Worm (Caenorhabditis elegans) whole organism, L4 larva: ENCODE results near the gene F46F5.11.
A peak's percentile ranks its signal among the peaks of the same experiment; 100 is the strongest.

Source experiments
- F37D6.2 ChIP-seq: sonication (generic microtip); optimal IDR thresholded peaks from 2 replicates; lab custom pipeline; 2016; ENCODE audit warnings: mild to moderate bottlenecking, missing genetic modification characterization, missing compliant biosample characterization
- F49E8.2 ChIP-seq: sonication (generic microtip); optimal IDR thresholded peaks from 2 replicates; lab custom pipeline; 2016; ENCODE audit warnings: missing compliant biosample characterization, mild to moderate bottlenecking, missing genetic modification characterization, borderline replicate concordance
- T20F7.1 ChIP-seq: fragments of 200-800 bp; sonication (Bioruptor generic); optimal IDR thresholded peaks from 2 replicates; lab custom pipeline; 2018; ENCODE audit warnings: mild to moderate bottlenecking, missing genetic modification characterization, missing compliant biosample characterization
- Y5F2A.4 ChIP-seq: fragments of 200-800 bp; sonication (Bioruptor generic); optimal IDR thresholded peaks from 2 replicates; lab custom pipeline; 2018; ENCODE audit warnings: mild to moderate bottlenecking, missing genetic modification characterization, missing compliant biosample characterization
- ZK546.5 ChIP-seq, 2 experiments: sonication (generic microtip); optimal IDR thresholded peaks; 2 replicates each; lab custom pipeline; 2017; ENCODE audit warnings: missing biosample characterization in 2 of 2, missing genetic modification characterization in 2 of 2
- aha-1 ChIP-seq: fragments of 150-350 bp; peaks from one replicate; lab custom pipeline; 2014; ENCODE audit warnings: missing biosample characterization, missing genetic modification characterization
- aly-2 ChIP-seq: sonication (generic microtip); optimal IDR thresholded peaks from 2 replicates; lab custom pipeline; 2018; ENCODE audit warnings: missing biosample characterization, missing genetic modification characterization
- ceh-62 ChIP-seq: sonication (generic microtip); optimal IDR thresholded peaks from 2 replicates; lab custom pipeline; 2017; ENCODE audit warnings: missing biosample characterization, missing genetic modification characterization
- ces-1 ChIP-seq: fragments of 150-350 bp; sonication (generic microtip); optimal IDR thresholded peaks from 4 replicates; lab custom pipeline; 2014; ENCODE audit warnings: missing biosample characterization, missing genetic modification reagents, missing genetic modification characterization
- cey-2 ChIP-seq: sonication (generic microtip); optimal IDR thresholded peaks from 3 replicates; lab custom pipeline; 2017; ENCODE audit warnings: missing genetic modification characterization, mild to moderate bottlenecking, missing compliant biosample characterization, antibody characterized with exemption, borderline replicate concordance; ENCODE audit not compliant: insufficient read depth
- fkh-10 ChIP-seq: fragments of 150-350 bp; optimal IDR thresholded peaks from 2 replicates; lab custom pipeline; 2014; ENCODE audit warnings: missing biosample characterization, missing genetic modification reagents, missing genetic modification characterization
- hif-1 ChIP-seq, 2 experiments: sonication (generic microtip); optimal IDR thresholded peaks; 2 replicates each; lab custom pipeline; 2016 to 2017; ENCODE audit warnings: missing compliant biosample characterization in 2 of 2, missing genetic modification characterization in 2 of 2, missing genetic modification reagents in 2 of 2, missing genotype in 2 of 2, mild to moderate bottlenecking in 1 of 2
- hmg-1.1 ChIP-seq: fragments of 200-800 bp; sonication (Bioruptor generic); IDR thresholded peaks from 2 replicates; pipeline ENCODE4 v1.3.6; 2022; ENCODE audit warnings: missing genetic modification reagents, missing genetic modification characterization, missing compliant biosample characterization
- lin-13 ChIP-seq: fragments of 150-350 bp; optimal IDR thresholded peaks from 2 replicates; lab custom pipeline; 2014; ENCODE audit warnings: missing biosample characterization, missing genetic modification reagents, missing genetic modification characterization
- lin-38 ChIP-seq: fragments of 200-800 bp; sonication (Bioruptor generic); IDR thresholded peaks from 2 replicates; pipeline ENCODE4 v1.3.6; 2022; ENCODE audit warnings: missing genetic modification reagents, missing genetic modification characterization, missing compliant biosample characterization
- madf-5 ChIP-seq, 2 experiments: fragments of 200-800 bp; sonication (Bioruptor generic); IDR thresholded peaks; 2 replicates each; pipeline ENCODE4 v1.3.6; 2022; ENCODE audit warnings: missing compliant biosample characterization in 2 of 2, missing genetic modification characterization in 2 of 2
- mdt-29 ChIP-seq: fragments of 200-800 bp; sonication (Bioruptor generic); IDR thresholded peaks from 2 replicates; pipeline ENCODE4 v1.3.6; 2022; ENCODE audit warnings: missing genetic modification reagents, missing genetic modification characterization, missing compliant biosample characterization
- mes-2 ChIP-seq: sonication (generic microtip); optimal IDR thresholded peaks from 2 replicates; lab custom pipeline; 2016; ENCODE audit warnings: missing genotype, mild to moderate bottlenecking, missing genetic modification characterization, missing compliant biosample characterization; ENCODE audit not compliant: poor library complexity, severe bottlenecking
- nhr-10 ChIP-seq: fragments of 150-350 bp; optimal IDR thresholded peaks from 2 replicates; lab custom pipeline; 2014; ENCODE audit warnings: missing biosample characterization, missing genetic modification characterization
- nhr-102 ChIP-seq: sonication (generic microtip); optimal IDR thresholded peaks from 2 replicates; lab custom pipeline; 2016; ENCODE audit warnings: mild to moderate bottlenecking, missing genetic modification characterization, moderate library complexity, missing compliant biosample characterization
- nhr-237 ChIP-seq: sonication (generic microtip); optimal IDR thresholded peaks from 2 replicates; lab custom pipeline; 2017; ENCODE audit warnings: missing biosample characterization, missing genetic modification characterization
- nhr-41 ChIP-seq: fragments of 200-800 bp; sonication (Bioruptor generic); IDR thresholded peaks from 2 replicates; pipeline ENCODE4 v1.3.6; 2022; ENCODE audit warnings: missing genetic modification reagents, missing genetic modification characterization, missing compliant biosample characterization
- nhr-6 ChIP-seq: fragments of 150-350 bp; optimal IDR thresholded peaks from 2 replicates; lab custom pipeline; 2014; ENCODE audit warnings: missing biosample characterization, missing genetic modification characterization
- pqm-1 ChIP-seq: sonication (generic microtip); optimal IDR thresholded peaks from 2 replicates; lab custom pipeline; 2017; ENCODE audit warnings: missing biosample characterization, missing genetic modification characterization
- snpc-1.2 ChIP-seq: fragments of 200-800 bp; sonication (Bioruptor generic); IDR thresholded peaks from 2 replicates; pipeline ENCODE4 v1.3.6; 2022; ENCODE audit warnings: missing genetic modification reagents, missing genetic modification characterization, missing compliant biosample characterization
- unc-62 ChIP-seq, 3 experiments: fragments of 150-350 bp in 1 of 3; sonication (generic microtip); optimal IDR thresholded peaks in 2 of 3; peaks in 1 of 3; 1 replicate in 1 of 3; 2 replicates in 2 of 3; lab custom pipeline; 2014 to 2017; ENCODE audit warnings: missing biosample characterization in 3 of 3, missing genetic modification characterization in 3 of 3, missing genetic modification reagents in 3 of 3, missing genotype in 1 of 3
- zfp-2 ChIP-seq: sonication (generic microtip); optimal IDR thresholded peaks from 2 replicates; lab custom pipeline; 2016; ENCODE audit warnings: mild to moderate bottlenecking, missing genetic modification characterization, missing compliant biosample characterization
- ztf-7 ChIP-seq: fragments of 150-350 bp; optimal IDR thresholded peaks from 2 replicates; lab custom pipeline; 2014; ENCODE audit warnings: missing biosample characterization, missing genetic modification characterization

F46F5.11 gene

DNA sequence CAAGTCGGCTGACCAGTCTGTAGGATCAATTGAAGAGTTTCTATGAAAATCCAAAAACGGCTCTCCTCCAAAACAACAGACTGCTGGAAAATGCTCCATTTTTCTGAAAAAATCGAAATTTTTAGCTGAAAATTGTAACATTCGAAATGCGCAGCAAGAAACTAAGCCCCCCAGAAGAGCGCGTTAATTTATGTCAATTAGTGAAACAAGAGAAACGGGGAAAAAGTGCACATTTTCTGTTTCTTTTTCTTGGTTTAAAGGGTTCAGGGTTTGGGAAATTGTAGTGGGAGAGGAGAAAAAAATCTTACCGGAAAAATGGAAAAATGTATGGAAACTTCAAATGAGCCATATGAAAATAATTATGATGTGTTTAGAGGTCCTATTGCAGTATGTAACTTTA, 43.3 kb upstream of the F46F5.11 start, which contains the start of gene C08G5.7 (continued):
- TF ChIP-seq ces-1 (GFP tag; lab: Kevin White, UChicago) (no peak), cey-2 (tag; lab: Kevin White, UChicago) (no peak), hmg-1.1 (GFP tag; lab: Robert Waterston, UW) (no peak), aha-1 (no peak)

DNA sequence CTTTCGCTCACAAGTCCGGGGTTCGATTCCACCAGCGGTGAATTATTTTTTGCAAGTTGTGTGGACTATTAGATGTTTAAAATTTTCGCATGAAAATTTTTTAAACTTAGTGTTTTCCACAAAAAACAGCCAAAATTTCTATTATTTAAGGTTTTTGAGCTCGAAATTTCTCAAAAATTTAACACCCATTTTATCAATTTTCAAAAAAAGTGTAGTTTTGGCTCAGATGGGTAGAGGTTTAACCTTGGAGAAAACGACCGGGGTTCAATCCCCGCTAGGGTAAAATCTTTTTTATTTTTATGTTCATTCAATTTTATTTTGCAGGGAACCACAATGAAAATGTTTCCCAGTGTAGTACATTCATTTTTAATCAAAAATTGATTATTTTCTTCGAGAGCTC, 39.3 kb upstream of the F46F5.11 start:
- TF ChIP-seq nhr-10 (tag; lab: Kevin White, UChicago) (no peak), lin-13 (peak; percentile 11), aha-1 (peak; percentile 27), lin-38 (peak; percentile 40)

DNA sequence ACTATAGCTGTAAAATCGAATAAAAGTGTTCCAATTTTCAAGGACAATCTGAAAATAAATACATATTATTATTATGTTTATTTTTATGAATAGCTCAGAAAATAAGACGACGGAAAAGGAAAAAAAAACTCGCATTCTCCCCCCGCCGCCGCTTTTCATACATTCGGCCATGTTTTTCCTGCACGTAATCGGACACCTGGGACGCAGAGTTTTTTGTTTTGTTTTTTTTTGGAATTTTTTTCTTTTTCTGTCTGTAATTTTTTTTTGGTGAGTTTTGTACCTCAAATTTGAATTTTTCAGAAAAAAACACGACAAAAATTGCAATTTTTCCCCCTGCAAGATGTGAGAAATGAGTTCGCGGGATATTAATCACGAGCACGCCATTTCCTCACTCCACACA, 38.3 kb upstream of the F46F5.11 start, which contains the start of gene C08G5.6:
C08G5.6 (plus strand) TSS at position 301 of the 400 bp plus-strand sequence.
- TF ChIP-seq snpc-1.2 (GFP tag; lab: Robert Waterston, UW) = no peak
- no peak for TF ChIP-seq nhr-10 (tag; lab: Kevin White, UChicago)
- no peak for TF ChIP-seq nhr-41 (GFP tag; lab: Robert Waterston, UW)
- TF ChIP-seq, all 104 proteins: peak for 0

DNA sequence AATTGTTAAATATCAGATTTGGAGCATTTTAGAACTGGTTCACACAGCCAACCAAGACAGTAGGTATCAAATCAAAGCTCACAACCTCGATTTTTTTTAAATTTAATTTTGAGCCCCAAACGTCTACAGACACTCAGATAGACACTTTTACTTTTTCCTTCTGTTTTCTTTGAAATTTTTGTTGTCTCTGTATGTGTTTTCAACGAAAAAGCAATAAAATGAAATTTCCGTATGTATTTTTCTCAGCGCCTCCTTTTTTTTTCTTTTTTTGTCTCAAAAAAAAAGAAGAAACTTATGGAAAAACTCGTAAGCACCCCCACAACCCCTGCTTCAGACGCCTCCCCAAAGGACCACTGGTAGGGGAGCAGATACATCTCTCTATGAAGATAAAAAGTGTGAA, 34.7 kb upstream of the F46F5.11 start:
- TF ChIP-seq F37D6.2 (tag; lab: Kevin White, UChicago) = no peak
- peak; percentile 81 for TF ChIP-seq fkh-10 (GFP tag; lab: Kevin White, UChicago)
- TF ChIP-seq nhr-237 = no peak

DNA sequence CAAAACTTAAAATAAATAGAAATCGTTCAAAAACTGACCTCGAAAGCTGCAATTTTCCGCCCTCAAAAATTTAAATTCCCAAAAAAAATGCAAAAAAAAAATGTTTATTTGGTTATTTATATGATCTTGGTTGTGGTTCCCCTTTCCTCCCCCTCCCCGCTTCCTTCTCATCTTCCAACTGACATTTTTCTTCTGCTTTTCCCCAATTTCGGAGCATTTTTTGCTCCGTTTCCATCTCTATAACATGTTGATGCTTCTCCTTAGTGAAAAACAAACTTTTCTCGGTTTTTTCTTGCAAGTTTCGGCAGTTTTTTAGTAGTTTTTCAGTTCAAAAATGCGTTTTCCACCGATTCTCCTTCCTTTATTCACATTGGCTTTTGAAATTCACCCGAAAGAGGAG, 33.5 kb upstream of the F46F5.11 start, which contains the start of gene Y39F10A.1:
Y39F10A.1 (plus strand) TSS at position 301 of the 400 bp plus-strand sequence.
- TF ChIP-seq unc-62 (GFP tag; optimal IDR thresholded peaks at IDR 0.05 in 1 of 2; lab: Kevin White, UChicago) (peak in 1 of 2 experiments; percentile 46), unc-62 (tag; optimal IDR thresholded peaks at IDR 0.05; lab: Kevin White, UChicago) (no peak), ztf-7 (tag; lab: Kevin White, UChicago) (no peak)
- TF ChIP-seq, all 104 proteins: peak for 1

DNA sequence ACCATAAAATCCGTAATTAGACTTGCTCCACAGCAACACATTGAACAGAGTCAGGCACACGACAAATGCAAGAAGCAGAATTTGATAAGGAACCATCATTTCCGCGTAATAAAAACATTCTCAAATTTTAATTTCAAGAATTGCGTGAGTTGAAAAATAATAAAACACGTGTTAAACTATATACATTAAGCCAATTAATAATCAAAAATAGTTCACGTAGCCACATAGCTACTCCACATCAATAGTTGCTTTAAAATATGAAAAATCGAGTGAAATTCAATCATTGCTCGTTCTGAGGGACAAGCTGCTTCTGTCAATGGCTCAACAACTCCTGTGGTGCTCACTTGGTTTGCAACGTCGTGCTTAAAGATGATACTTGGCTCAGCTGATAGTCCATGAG, 25.7 kb upstream of the F46F5.11 start, which contains the start of gene Y39F10A.3:
Y39F10A.3 (minus strand) TSS at position 101 of the 400 bp plus-strand sequence.
- TF ChIP-seq zfp-2 (tag; lab: Kevin White, UChicago) (no peak), mdt-29 (GFP tag; lab: Robert Waterston, UW) (no peak), T20F7.1 (GFP tag; lab: Kevin White, UChicago) (no peak), nhr-102 (tag; lab: Kevin White, UChicago) (no peak), nhr-6 (tag; lab: Kevin White, UChicago) (no peak), mes-2 (no peak), pqm-1 (tag; lab: Kevin White, UChicago) (no peak), ceh-62 (tag; lab: Kevin White, UChicago) (no peak)

DNA sequence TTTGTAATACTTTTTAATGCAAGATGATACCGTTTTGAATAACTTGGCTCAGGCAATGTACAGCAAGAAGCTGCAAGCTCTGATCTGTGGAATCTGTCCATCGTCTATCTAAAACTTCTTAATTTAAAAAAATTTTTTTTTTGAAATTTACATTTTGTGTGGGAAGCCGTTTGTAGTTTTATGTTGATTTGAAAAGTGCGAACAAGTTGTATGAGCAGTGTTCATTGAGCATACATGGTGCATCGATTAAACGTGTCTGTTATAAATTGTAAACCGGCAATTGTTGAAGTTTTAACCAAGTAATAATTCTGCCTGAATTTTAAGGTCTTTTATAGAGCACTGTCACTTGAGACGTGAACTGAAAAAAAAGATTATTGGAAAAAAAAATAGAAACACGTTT, 25.0 kb upstream of the F46F5.11 start, which contains the start of gene Y39F10A.6:
Y39F10A.6 (minus strand) TSS at position 101 of the 400 bp plus-strand sequence.
- TF ChIP-seq cey-2 (tag; lab: Kevin White, UChicago) (no peak), hif-1 (tag; optimal IDR thresholded peaks at IDR 0.05; lab: Kevin White, UChicago) (no peak), madf-5 (GFP tag; IDR thresholded peaks at IDR 0.05; lab: Robert Waterston, UW) (no peak), F49E8.2 (no peak), F37D6.2 (tag; lab: Kevin White, UChicago) (no peak)

DNA sequence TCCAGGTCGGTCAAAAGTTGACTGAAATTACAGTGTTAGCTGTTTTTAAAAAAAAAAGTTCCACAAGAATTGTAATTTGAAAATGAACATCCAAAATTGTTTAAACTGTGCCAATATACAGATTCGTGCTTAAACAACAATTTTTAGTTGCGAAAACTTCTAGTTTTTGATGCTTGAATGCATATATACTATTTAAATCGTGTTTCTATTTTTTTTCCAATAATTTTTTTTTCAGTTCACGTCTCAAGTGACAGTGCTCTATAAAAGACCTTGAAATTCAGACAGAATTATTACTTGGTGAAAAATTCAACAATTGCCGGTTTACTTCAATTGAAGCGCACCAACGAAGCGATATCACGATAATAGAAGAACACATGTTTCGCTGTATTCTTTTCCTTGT, 21.6 kb upstream of the F46F5.11 start, which contains the start of gene F46F5.16:
F46F5.16 (plus strand) TSS at position 301 of the 400 bp plus-strand sequence.
- TF ChIP-seq aly-2 (tag; lab: Kevin White, UChicago) (no peak), mdt-29 (GFP tag; lab: Robert Waterston, UW) (no peak), ztf-7 (tag; lab: Kevin White, UChicago) (no peak), ZK546.5 (tag; optimal IDR thresholded peaks at IDR 0.05; lab: Kevin White, UChicago) (no peak), Y5F2A.4 (GFP tag; lab: Kevin White, UChicago) (no peak)
